Fruit fly (Drosophila melanogaster) Kc167 (cell line): ENCODE results near the gene CG15553.

Source experiments
- Sin3A ChIP-seq: fragments of >200 bp; optimal IDR thresholded peaks from 2 replicates; lab custom pipeline; 2018; ENCODE audit warnings: missing external identifiers
- h ChIP-seq: fragments of >200 bp; optimal IDR thresholded peaks from 3 replicates; lab custom pipeline; 2018; ENCODE audit warnings: missing external identifiers
- insv ChIP-seq: fragments of >200 bp; optimal IDR thresholded peaks from 3 replicates; lab custom pipeline; 2018; ENCODE audit warnings: missing external identifiers
- ttk ChIP-seq: sonication (Bioruptor generic); optimal IDR thresholded peaks from 2 replicates; lab custom pipeline; 2017; ENCODE audit warnings: missing external identifiers

DNA sequence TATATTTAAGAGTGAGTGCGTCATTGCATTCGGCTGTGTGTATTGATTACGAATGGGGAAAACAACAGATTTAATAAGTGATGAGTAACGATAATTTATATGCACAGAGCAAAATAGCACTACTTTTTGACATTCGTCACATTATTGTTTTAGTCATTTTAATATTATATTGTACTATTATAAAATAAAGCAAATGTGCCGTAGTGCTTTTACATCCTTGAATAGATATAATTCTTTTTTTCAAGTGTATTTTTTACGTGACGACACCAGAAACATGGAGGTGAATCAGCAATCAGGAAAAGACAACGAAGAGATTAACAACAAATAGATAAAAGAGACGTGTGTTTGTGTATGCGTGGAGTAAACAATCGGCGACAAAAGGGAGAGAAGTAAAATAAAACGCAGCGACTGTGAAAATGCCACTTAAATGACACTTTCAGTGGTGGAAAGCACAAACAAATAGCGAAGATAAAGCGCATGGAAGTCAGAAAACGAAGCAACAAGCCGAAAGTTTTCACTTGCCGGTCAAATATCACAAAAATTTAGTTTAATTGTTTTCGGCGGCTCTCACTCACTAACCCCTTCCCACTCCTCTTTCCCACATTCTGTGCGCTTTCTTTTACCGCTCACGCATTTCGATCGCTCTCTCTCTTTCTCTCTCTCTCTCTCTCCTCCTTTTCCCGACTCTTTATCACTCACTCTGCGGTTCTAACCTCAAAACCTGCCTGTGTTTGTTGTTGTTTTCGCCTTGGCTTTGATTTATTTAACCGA is 41.7 kb downstream of the CG15553 start:
- TF ChIP-seq insv (no peak), ttk (lab: Kevin White, UChicago) (no peak), Sin3A (lab: Kevin White, UChicago) (no peak), h (no peak)
